Fruit fly (Drosophila melanogaster) whole organism, adult: ENCODE measurements around the gene SecCl.

Source experiments
- CG11617 ChIP-seq: fragments of 200-800 bp; sonication (Bioruptor generic); optimal IDR thresholded peaks from 2 replicates; lab custom pipeline; 2017; ENCODE audit warnings: mild to moderate bottlenecking, missing biosample characterization, missing genetic modification reagents, missing genetic modification characterization
- CG12768 ChIP-seq: fragments of 200-800 bp; sonication (Bioruptor generic); optimal IDR thresholded peaks from 2 replicates; lab custom pipeline; 2017; ENCODE audit warnings: missing biosample characterization, missing genetic modification characterization, mild to moderate bottlenecking, moderate library complexity, missing genetic modification reagents
- CG14711 ChIP-seq: fragments of 200-800 bp; sonication (Bioruptor generic); optimal IDR thresholded peaks from 2 replicates; lab custom pipeline; 2018; ENCODE audit warnings: missing biosample characterization, mild to moderate bottlenecking, missing genetic modification characterization, moderate library complexity
- CG1620 ChIP-seq: fragments of 200-800 bp; sonication (Bioruptor generic); optimal IDR thresholded peaks from 2 replicates; lab custom pipeline; 2016; ENCODE audit warnings: missing biosample characterization, missing genetic modification characterization
- CG33017 ChIP-seq: fragments of 200-800 bp; sonication (Bioruptor generic); optimal IDR thresholded peaks from 2 replicates; lab custom pipeline; 2018; ENCODE audit warnings: missing biosample characterization, mild to moderate bottlenecking, missing genetic modification characterization, moderate library complexity
- CG5204 ChIP-seq: fragments of 200-800 bp; sonication (Bioruptor generic); optimal IDR thresholded peaks from 2 replicates; lab custom pipeline; 2016; ENCODE audit warnings: missing biosample characterization, missing genetic modification characterization
- CG7045 ChIP-seq: fragments of 200-800 bp; sonication (Bioruptor generic); optimal IDR thresholded peaks from 2 replicates; lab custom pipeline; 2017; ENCODE audit warnings: missing biosample characterization, mild to moderate bottlenecking, missing genetic modification characterization
- CG7101 ChIP-seq: fragments of 200-800 bp; sonication (Bioruptor generic); optimal IDR thresholded peaks from 2 replicates; lab custom pipeline; 2018; ENCODE audit warnings: missing biosample characterization, mild to moderate bottlenecking, missing genetic modification characterization, moderate library complexity
- Clk ChIP-seq: fragments of 200-800 bp; sonication (Bioruptor generic); optimal IDR thresholded peaks from 2 replicates; lab custom pipeline; 2017; ENCODE audit warnings: missing biosample characterization, missing genetic modification characterization
- Crg-1 ChIP-seq: fragments of 200-800 bp; sonication (Bioruptor generic); optimal IDR thresholded peaks from 2 replicates; lab custom pipeline; 2016; ENCODE audit warnings: missing biosample characterization, missing genetic modification characterization
- Hr96 ChIP-seq: fragments of 200-800 bp; sonication (Bioruptor generic); optimal IDR thresholded peaks from 2 replicates; lab custom pipeline; 2016; ENCODE audit warnings: missing biosample characterization, missing genetic modification characterization
- Mnt ChIP-seq: fragments of 200-800 bp; sonication (Bioruptor generic); optimal IDR thresholded peaks from 2 replicates; lab custom pipeline; 2016; ENCODE audit warnings: missing biosample characterization, mild to moderate bottlenecking, missing genetic modification characterization
- bab1 ChIP-seq: fragments of 200-800 bp; sonication (Bioruptor generic); optimal IDR thresholded peaks from 3 replicates; lab custom pipeline; 2019; ENCODE audit warnings: missing biosample characterization, mild to moderate bottlenecking, missing genetic modification characterization, moderate library complexity
- cic ChIP-seq: fragments of 200-800 bp; sonication (Bioruptor generic); optimal IDR thresholded peaks from 2 replicates; lab custom pipeline; 2017; ENCODE audit warnings: missing biosample characterization, mild to moderate bottlenecking, missing genetic modification characterization, moderate library complexity
- cnc ChIP-seq, 2 experiments: fragments of >200 bp; optimal IDR thresholded peaks; 2 replicates each; lab custom pipeline; 2017
- kay ChIP-seq: fragments of 200-800 bp; sonication (Bioruptor generic); peaks from one replicate; lab custom pipeline; 2016; ENCODE audit warnings: missing biosample characterization, missing genetic modification characterization, borderline replicate concordance
- ovo ChIP-seq: fragments of 200-800 bp; sonication (Bioruptor generic); optimal IDR thresholded peaks from 2 replicates; lab custom pipeline; 2016; ENCODE audit warnings: missing biosample characterization, missing genetic modification characterization
- pad ChIP-seq: fragments of 200-800 bp; sonication (Bioruptor generic); optimal IDR thresholded peaks from 3 replicates; lab custom pipeline; 2017; ENCODE audit warnings: missing biosample characterization, missing genetic modification characterization, mild to moderate bottlenecking, moderate library complexity, missing genetic modification reagents
- tj ChIP-seq: fragments of 200-800 bp; sonication (Bioruptor generic); optimal IDR thresholded peaks from 3 replicates; lab custom pipeline; 2017; ENCODE audit warnings: missing biosample characterization, mild to moderate bottlenecking, missing genetic modification characterization, moderate library complexity
- toe ChIP-seq: fragments of 200-800 bp; sonication (Bioruptor generic); optimal IDR thresholded peaks from 2 replicates; lab custom pipeline; 2016; ENCODE audit warnings: missing biosample characterization, missing genetic modification characterization

SecCl gene

DNA sequence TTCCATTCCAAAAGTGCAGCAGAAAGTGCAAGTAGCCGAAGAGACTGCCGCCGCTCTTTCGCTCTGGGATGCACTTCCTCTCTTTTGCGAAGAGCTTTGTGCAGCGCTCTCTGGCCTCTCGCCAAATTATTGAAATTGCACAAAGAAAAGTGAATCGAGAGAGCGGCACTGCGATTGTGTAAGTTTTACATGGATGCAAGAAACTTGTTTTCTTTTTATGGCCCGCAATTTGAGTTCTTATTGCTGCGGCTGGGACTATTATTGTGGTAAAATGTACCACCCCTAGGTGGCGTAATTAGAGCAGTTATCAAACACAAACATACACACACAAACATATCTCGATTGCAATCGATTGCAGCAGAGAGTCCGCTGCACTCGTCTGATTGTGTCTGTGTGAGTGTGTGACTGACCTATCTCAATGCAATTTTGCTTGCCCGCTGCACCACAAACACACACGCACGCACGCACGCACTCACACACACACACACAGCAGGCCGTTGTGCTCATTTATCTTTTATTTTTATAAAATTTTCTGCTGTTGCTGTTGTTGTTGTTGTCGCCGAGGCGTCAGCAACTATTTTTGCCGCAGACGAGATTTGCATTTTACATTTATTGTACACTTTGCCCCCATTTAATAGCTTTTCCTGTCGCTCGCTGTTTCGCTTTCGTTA is 30.5 kb downstream of the SecCl start:
- peak; percentile 20 for TF ChIP-seq kay
- peak; percentile 15 for TF ChIP-seq tj (GFP tag; lab: Kevin White, UChicago)
- no peak for TF ChIP-seq cnc (optimal IDR thresholded peaks at IDR 0.05; lab: Kevin White, UChicago)

DNA sequence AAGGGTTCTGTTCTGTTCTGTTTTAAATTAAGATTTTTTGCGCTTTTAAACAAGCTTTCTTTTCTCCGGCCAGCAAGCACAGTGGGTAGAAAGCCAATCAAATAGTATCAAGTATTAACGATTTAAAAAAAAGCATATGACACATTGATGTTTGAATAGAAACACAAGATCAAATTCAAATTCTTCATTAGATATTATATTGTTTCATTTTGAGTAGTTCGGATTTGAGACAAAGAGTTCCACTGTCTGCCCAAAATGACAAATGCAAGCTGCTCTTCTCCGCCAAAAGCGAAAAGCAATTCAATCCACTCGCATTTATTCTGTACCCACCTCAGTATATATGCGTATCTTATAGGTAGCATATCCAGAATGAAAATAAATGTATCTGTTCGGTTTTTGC is 32.3 kb downstream of the SecCl start:
- TF ChIP-seq CG7045 (GFP tag; lab: Kevin White, UChicago) (no peak), CG5204 (GFP tag; lab: Kevin White, UChicago) (no peak), toe (GFP tag; lab: Kevin White, UChicago) (no peak), Crg-1 (no peak), tj (GFP tag; lab: Kevin White, UChicago) (no peak), Clk (GFP tag; lab: Kevin White, UChicago) (no peak), CG7101 (tag; lab: Kevin White, UChicago) (no peak), CG11617 (GFP tag; lab: Kevin White, UChicago) (no peak), CG14711 (tag; lab: Kevin White, UChicago) (no peak), cic (GFP tag; lab: Kevin White, UChicago) (no peak), bab1 (GFP tag; lab: Kevin White, UChicago) (no peak), cnc (optimal IDR thresholded peaks at IDR 0.05; lab: Kevin White, UChicago) (no peak), Mnt (GFP tag; lab: Kevin White, UChicago) (no peak), CG12768 (no peak), ovo (GFP tag; lab: Kevin White, UChicago) (no peak), kay (no peak), CG1620 (GFP tag; lab: Kevin White, UChicago) (no peak)

DNA sequence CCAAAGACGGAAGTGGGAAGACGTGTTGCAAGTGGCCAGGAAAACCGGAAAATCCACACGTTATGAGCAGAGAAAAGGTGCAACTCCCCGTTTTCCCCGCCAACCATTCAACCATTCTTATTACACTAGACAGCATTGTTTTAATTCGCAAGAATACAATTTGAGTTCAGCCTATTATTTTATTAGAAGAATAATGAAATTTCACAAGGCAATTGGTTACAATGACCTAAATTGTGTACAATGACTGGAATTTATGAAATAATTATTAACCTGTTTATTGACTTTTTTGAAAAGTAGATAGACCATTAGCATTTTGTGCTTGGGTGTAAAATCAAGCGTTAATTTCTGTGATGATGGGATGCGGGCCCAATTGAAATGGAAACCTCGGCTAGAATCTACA is 34.6 kb downstream of the SecCl start:
- TF ChIP-seq CG11617 (GFP tag; lab: Kevin White, UChicago) (no peak), tj (GFP tag; lab: Kevin White, UChicago) (no peak), Hr96 (GFP tag; lab: Kevin White, UChicago) (no peak), Crg-1 (no peak), toe (GFP tag; lab: Kevin White, UChicago) (no peak), CG5204 (GFP tag; lab: Kevin White, UChicago) (no peak), cic (GFP tag; lab: Kevin White, UChicago) (no peak), CG7045 (GFP tag; lab: Kevin White, UChicago) (no peak), CG12768 (no peak), CG1620 (GFP tag; lab: Kevin White, UChicago) (no peak), Mnt (GFP tag; lab: Kevin White, UChicago) (no peak), pad (GFP tag; lab: Kevin White, UChicago) (no peak), ovo (GFP tag; lab: Kevin White, UChicago) (no peak), CG14711 (tag; lab: Kevin White, UChicago) (no peak), bab1 (GFP tag; lab: Kevin White, UChicago) (no peak)

DNA sequence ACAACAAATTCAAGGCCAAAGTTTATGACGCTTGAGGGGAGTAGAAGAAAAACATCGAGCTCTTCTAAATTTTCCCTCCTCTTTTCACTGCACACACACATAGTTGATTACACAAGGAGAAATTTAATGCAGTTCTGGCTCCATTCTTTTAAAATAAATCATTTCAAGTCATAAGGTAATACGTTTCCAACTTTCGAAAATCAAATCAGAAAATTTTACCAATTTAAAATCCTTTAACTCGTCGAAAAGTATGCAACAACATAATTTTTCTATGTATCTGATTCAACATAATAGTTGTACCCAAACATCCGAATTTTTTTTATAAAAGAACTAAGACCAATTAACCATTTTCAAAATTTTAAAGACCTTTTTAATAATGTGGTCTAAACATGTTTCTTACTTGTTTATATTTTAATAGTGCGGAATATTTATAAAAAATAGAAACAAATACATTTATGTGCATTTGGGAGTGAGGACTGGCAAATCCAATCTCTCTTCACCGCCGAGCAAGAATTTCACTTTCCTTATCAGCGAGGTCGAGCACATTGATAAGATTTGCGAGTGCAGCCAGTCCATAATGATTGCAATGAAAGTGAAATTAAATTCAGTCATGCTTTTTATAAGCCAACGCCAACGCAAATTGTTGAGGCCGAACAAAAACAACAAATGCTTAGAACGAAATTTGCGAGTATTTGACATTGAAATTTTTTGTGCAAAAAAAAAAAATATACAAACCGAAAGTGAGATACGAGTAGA is 36.3 kb downstream of the SecCl start:
- TF ChIP-seq bab1 (GFP tag; lab: Kevin White, UChicago) (no peak), Mnt (GFP tag; lab: Kevin White, UChicago) (no peak), Hr96 (GFP tag; lab: Kevin White, UChicago) (no peak), CG1620 (GFP tag; lab: Kevin White, UChicago) (no peak), CG5204 (GFP tag; lab: Kevin White, UChicago) (no peak), CG12768 (no peak), Clk (GFP tag; lab: Kevin White, UChicago) (no peak), tj (GFP tag; lab: Kevin White, UChicago) (no peak), CG7045 (GFP tag; lab: Kevin White, UChicago) (no peak), cic (GFP tag; lab: Kevin White, UChicago) (no peak), Crg-1 (no peak), toe (GFP tag; lab: Kevin White, UChicago) (no peak), pad (GFP tag; lab: Kevin White, UChicago) (no peak)

dm6 chr3L:17506830-17507229 is 36.9 kb downstream of the SecCl start:
- TF ChIP-seq cic (GFP tag; lab: Kevin White, UChicago): no peak
- no peak for TF ChIP-seq Crg-1
- no peak for TF ChIP-seq kay
- no peak for TF ChIP-seq CG1620 (GFP tag; lab: Kevin White, UChicago)
- TF ChIP-seq CG5204 (GFP tag; lab: Kevin White, UChicago): no peak
- no peak for TF ChIP-seq CG33017
- no peak for TF ChIP-seq toe (GFP tag; lab: Kevin White, UChicago)
- TF ChIP-seq CG14711 (tag; lab: Kevin White, UChicago): no peak
- TF ChIP-seq Mnt (GFP tag; lab: Kevin White, UChicago): no peak
- TF ChIP-seq Clk (GFP tag; lab: Kevin White, UChicago): no peak
- TF ChIP-seq bab1 (GFP tag; lab: Kevin White, UChicago): no peak

dm6 chr3L:17513492-17513891 is 43.6 kb downstream of the SecCl start:
- TF ChIP-seq CG1620 (GFP tag; lab: Kevin White, UChicago) (no peak), Hr96 (GFP tag; lab: Kevin White, UChicago) (no peak), pad (GFP tag; lab: Kevin White, UChicago) (no peak)
